Fruit fly (Drosophila melanogaster) whole organism, prepupa: ENCODE measurements around the gene JMJD5.

Experiments
- Blimp-1 ChIP-seq: fragments of 200-800 bp; sonication (Bioruptor generic); optimal IDR thresholded peaks from 3 replicates; lab custom pipeline; 2017; ENCODE audit warnings: missing biosample characterization, missing genetic modification characterization, mild to moderate bottlenecking, moderate library complexity, missing genetic modification reagents
- CG10631 ChIP-seq: fragments of 200-800 bp; sonication (Bioruptor generic); optimal IDR thresholded peaks from 2 replicates; lab custom pipeline; 2016; ENCODE audit warnings: missing biosample characterization, missing genetic modification characterization
- CG10669 ChIP-seq: fragments of 200-800 bp; sonication (Bioruptor generic); optimal IDR thresholded peaks from 3 replicates; lab custom pipeline; 2018; ENCODE audit warnings: missing biosample characterization, mild to moderate bottlenecking, missing genetic modification characterization, moderate library complexity
- CG11294 ChIP-seq: fragments of 200-800 bp; sonication (Bioruptor generic); IDR thresholded peaks from 2 replicates; pipeline ENCODE4 v1.3.6; 2022; ENCODE audit warnings: missing biosample characterization, missing genetic modification characterization
- CG11762 ChIP-seq: fragments of 200-800 bp; sonication (Bioruptor generic); optimal IDR thresholded peaks from 3 replicates; lab custom pipeline; 2016; ENCODE audit warnings: missing biosample characterization, missing genetic modification characterization; ENCODE audit not compliant: insufficient read depth
- CG15336 ChIP-seq: fragments of 200-800 bp; sonication (Bioruptor generic); IDR thresholded peaks from 2 replicates; pipeline ENCODE4 v1.3.6; 2022; ENCODE audit warnings: missing biosample characterization, missing genetic modification characterization
- CG1621 ChIP-seq: fragments of 200-800 bp; sonication (Bioruptor generic); optimal IDR thresholded peaks from 3 replicates; lab custom pipeline; 2018; ENCODE audit warnings: missing biosample characterization, mild to moderate bottlenecking, missing genetic modification characterization
- CG16779 ChIP-seq: fragments of 200-800 bp; sonication (Bioruptor generic); optimal IDR thresholded peaks from 3 replicates; lab custom pipeline; 2017; ENCODE audit warnings: missing biosample characterization, mild to moderate bottlenecking, missing genetic modification characterization
- CG31627 ChIP-seq: fragments of 200-800 bp; sonication (Bioruptor generic); optimal IDR thresholded peaks from 3 replicates; lab custom pipeline; 2016; ENCODE audit warnings: missing biosample characterization, missing genetic modification characterization
- CG32006 ChIP-seq: fragments of 200-800 bp; sonication (Bioruptor generic); optimal IDR thresholded peaks from 3 replicates; lab custom pipeline; 2017; ENCODE audit warnings: missing biosample characterization, mild to moderate bottlenecking, missing genetic modification characterization
- CG34406 ChIP-seq: fragments of 200-800 bp; sonication (Bioruptor generic); optimal IDR thresholded peaks from 3 replicates; lab custom pipeline; 2016; ENCODE audit warnings: missing biosample characterization, missing genetic modification characterization
- CG3919 ChIP-seq: fragments of 200-800 bp; sonication (Bioruptor generic); optimal IDR thresholded peaks from 3 replicates; lab custom pipeline; 2016; ENCODE audit warnings: missing biosample characterization, missing genetic modification characterization
- CG4318 ChIP-seq: fragments of 200-800 bp; sonication (Bioruptor generic); optimal IDR thresholded peaks from 3 replicates; lab custom pipeline; 2017; ENCODE audit warnings: missing biosample characterization, mild to moderate bottlenecking, missing genetic modification characterization
- CG6163 ChIP-seq: fragments of 200-800 bp; sonication (Bioruptor generic); IDR thresholded peaks from 3 replicates; pipeline ENCODE4 v1.3.6; 2022; ENCODE audit warnings: missing biosample characterization, missing genetic modification characterization
- CG6276 ChIP-seq: fragments of 200-800 bp; sonication (Bioruptor generic); optimal IDR thresholded peaks from 2 replicates; lab custom pipeline; 2017; ENCODE audit warnings: missing biosample characterization, mild to moderate bottlenecking, missing genetic modification characterization
- CG6792 ChIP-seq: fragments of 200-800 bp; sonication (Bioruptor generic); optimal IDR thresholded peaks from 3 replicates; lab custom pipeline; 2016; ENCODE audit warnings: missing biosample characterization, missing genetic modification characterization
- CG6808 ChIP-seq: fragments of 200-800 bp; sonication (Bioruptor generic); optimal IDR thresholded peaks from 3 replicates; lab custom pipeline; 2017; ENCODE audit warnings: missing biosample characterization, missing genetic modification characterization, mild to moderate bottlenecking, moderate library complexity, missing genetic modification reagents
- CG8119 ChIP-seq: fragments of 200-800 bp; sonication (Bioruptor generic); IDR thresholded peaks from 3 replicates; pipeline ENCODE4 v1.3.6; 2022; ENCODE audit warnings: missing biosample characterization, missing genetic modification characterization
- CG9139 ChIP-seq: fragments of 200-800 bp; sonication (Bioruptor generic); optimal IDR thresholded peaks from 3 replicates; lab custom pipeline; 2017; ENCODE audit warnings: missing biosample characterization, mild to moderate bottlenecking, missing genetic modification characterization
- Eip75B ChIP-seq: fragments of 200-800 bp; sonication (Bioruptor generic); optimal IDR thresholded peaks from 3 replicates; lab custom pipeline; 2016; ENCODE audit warnings: missing biosample characterization, missing genetic modification characterization
- Eip78C ChIP-seq: fragments of 200-800 bp; sonication (Bioruptor generic); peaks from one replicate; lab custom pipeline; 2016; ENCODE audit warnings: missing biosample characterization, missing genetic modification characterization
- Eip93F ChIP-seq: fragments of 200-800 bp; sonication (Bioruptor generic); optimal IDR thresholded peaks from 2 replicates; lab custom pipeline; 2016; ENCODE audit warnings: missing biosample characterization, mild to moderate bottlenecking, missing genetic modification characterization
- Ets21C ChIP-seq: fragments of 200-800 bp; sonication (Bioruptor generic); optimal IDR thresholded peaks from 3 replicates; lab custom pipeline; 2016; ENCODE audit warnings: missing biosample characterization, missing genetic modification characterization
- Ets96B ChIP-seq: fragments of 200-800 bp; optimal IDR thresholded peaks from 2 replicates; lab custom pipeline; 2019; ENCODE audit warnings: missing biosample characterization, mild to moderate bottlenecking, missing genetic modification characterization, moderate library complexity
- Met ChIP-seq: fragments of 200-800 bp; sonication (Bioruptor generic); optimal IDR thresholded peaks from 3 replicates; lab custom pipeline; 2016; ENCODE audit warnings: missing biosample characterization, missing genetic modification characterization
- OdsH ChIP-seq: fragments of 200-800 bp; sonication (Bioruptor generic); optimal IDR thresholded peaks from 3 replicates; lab custom pipeline; 2016; ENCODE audit warnings: missing biosample characterization, missing genetic modification characterization
- Smox ChIP-seq: fragments of 200-800 bp; sonication (Bioruptor generic); optimal IDR thresholded peaks from 3 replicates; lab custom pipeline; 2016; ENCODE audit warnings: missing biosample characterization, missing genetic modification characterization
- Sox102F ChIP-seq: fragments of 200-800 bp; sonication (Bioruptor generic); optimal IDR thresholded peaks from 2 replicates; lab custom pipeline; 2016; ENCODE audit warnings: missing biosample characterization, mild to moderate bottlenecking, missing genetic modification characterization
- Sox14 ChIP-seq: fragments of 200-800 bp; sonication (Bioruptor generic); optimal IDR thresholded peaks from 3 replicates; lab custom pipeline; 2016; ENCODE audit warnings: missing biosample characterization, missing genetic modification characterization
- achi ChIP-seq: fragments of 200-800 bp; sonication (Bioruptor generic); optimal IDR thresholded peaks from 3 replicates; lab custom pipeline; 2016; ENCODE audit warnings: missing biosample characterization, missing genetic modification characterization
- acj6 ChIP-seq: fragments of 200-800 bp; sonication (Bioruptor generic); optimal IDR thresholded peaks from 3 replicates; lab custom pipeline; 2016; ENCODE audit warnings: missing biosample characterization, missing genetic modification characterization
- cyc ChIP-seq: fragments of 200-800 bp; sonication (Bioruptor generic); optimal IDR thresholded peaks from 3 replicates; lab custom pipeline; 2016; ENCODE audit warnings: missing biosample characterization, missing genetic modification characterization
- eg ChIP-seq: fragments of 200-800 bp; sonication (Bioruptor generic); IDR thresholded peaks from 3 replicates; pipeline ENCODE4 v1.3.6; 2022; ENCODE audit warnings: missing biosample characterization, missing genetic modification characterization
- esn ChIP-seq: fragments of 200-800 bp; sonication (Bioruptor generic); optimal IDR thresholded peaks from 2 replicates; lab custom pipeline; 2016; ENCODE audit warnings: missing biosample characterization, mild to moderate bottlenecking, missing genetic modification characterization, moderate library complexity
- fd59A ChIP-seq: fragments of 200-800 bp; sonication (Bioruptor generic); optimal IDR thresholded peaks from 2 replicates; lab custom pipeline; 2017; ENCODE audit warnings: missing biosample characterization, mild to moderate bottlenecking, missing genetic modification characterization, missing genetic modification reagents
- fd85E ChIP-seq: fragments of 200-800 bp; sonication (Bioruptor generic); optimal IDR thresholded peaks from 3 replicates; lab custom pipeline; 2016; ENCODE audit warnings: missing biosample characterization, missing genetic modification characterization
- fkh ChIP-seq: fragments of 200-800 bp; sonication (Bioruptor generic); optimal IDR thresholded peaks from 3 replicates; lab custom pipeline; 2017; ENCODE audit warnings: missing biosample characterization, mild to moderate bottlenecking, missing genetic modification characterization, moderate library complexity
- lz ChIP-seq: fragments of 200-800 bp; sonication (Bioruptor generic); optimal IDR thresholded peaks from 3 replicates; lab custom pipeline; 2016; ENCODE audit warnings: missing biosample characterization, missing genetic modification characterization
- net ChIP-seq: fragments of 200-800 bp; sonication (Bioruptor generic); optimal IDR thresholded peaks from 3 replicates; lab custom pipeline; 2016; ENCODE audit warnings: missing biosample characterization, missing genetic modification characterization
- pdm3 ChIP-seq: fragments of 200-800 bp; sonication (Bioruptor generic); optimal IDR thresholded peaks from 3 replicates; lab custom pipeline; 2016; ENCODE audit warnings: missing biosample characterization, missing genetic modification characterization
- svp ChIP-seq: fragments of 200-800 bp; sonication (Bioruptor generic); peaks from one replicate; lab custom pipeline; 2016; ENCODE audit warnings: missing biosample characterization, missing genetic modification characterization
- topi ChIP-seq: fragments of 200-800 bp; sonication (Bioruptor generic); optimal IDR thresholded peaks from 3 replicates; lab custom pipeline; 2016; ENCODE audit warnings: missing biosample characterization, missing genetic modification characterization
- vri ChIP-seq: fragments of 200-800 bp; sonication (Bioruptor generic); optimal IDR thresholded peaks from 3 replicates; lab custom pipeline; 2016; ENCODE audit warnings: missing biosample characterization, mild to moderate bottlenecking, missing genetic modification characterization

Gene JMJD5

dm6 chr3L:857063-858015 lies 16.2 kb upstream of the JMJD5 start, which contains the start of gene dpr20 (continued):
- TF ChIP-seq Ets21C (peak; percentile 37), CG3919 (peak; percentile 87), CG6808 (GFP tag; lab: Kevin White, UChicago) (peak; percentile 65), vri (GFP tag; lab: Kevin White, UChicago) (no peak), CG8119 (peak; percentile 76), Sox14 (peak; percentile 78), CG10631 (peak; percentile 65), topi (peak; percentile 75), pdm3 (GFP tag; lab: Kevin White, UChicago) (peak; percentile 76), Sox102F (GFP tag; lab: Kevin White, UChicago) (peak; percentile 58), fd85E (GFP tag; lab: Kevin White, UChicago) (peak; percentile 14), CG9139 (GFP tag; lab: Kevin White, UChicago) (peak; percentile 53), acj6 (peak; percentile 69), CG16779 (tag; lab: Kevin White, UChicago) (peak; percentile 32), fkh (GFP tag; lab: Kevin White, UChicago) (peak; percentile 8), Met (peak; percentile 65), Blimp-1 (GFP tag; lab: Kevin White, UChicago) (no peak), CG10669 (GFP tag; lab: Kevin White, UChicago) (peak; percentile 80), fd59A (GFP tag; lab: Kevin White, UChicago) (peak; percentile 50), cyc (GFP tag; lab: Kevin White, UChicago) (peak; percentile 79), CG31627 (GFP tag; lab: Kevin White, UChicago) (peak; percentile 64), Ets96B (peak; percentile 79), CG34406 (peak; percentile 44), Smox (GFP tag; lab: Kevin White, UChicago) (peak; percentile 51), Eip75B (GFP tag; lab: Kevin White, UChicago) (peak; percentile 64), svp (peak; percentile 71), OdsH (peak; percentile 77), CG1621 (tag; lab: Kevin White, UChicago) (peak; percentile 74), net (GFP tag; lab: Kevin White, UChicago) (peak; percentile 71), Eip93F (no peak), esn (GFP tag; lab: Kevin White, UChicago) (peak; percentile 66), CG6163 (GFP tag; lab: Robert Waterston, UW) (peak; percentile 91), CG11762 (GFP tag; lab: Kevin White, UChicago) (peak; percentile 67), Eip78C (GFP tag; lab: Kevin White, UChicago) (peak; percentile 95), CG6792 (GFP tag; lab: Kevin White, UChicago) (peak; percentile 59), CG11294 (GFP tag; lab: Robert Waterston, UW) (peak; percentile 93), lz (GFP tag; lab: Kevin White, UChicago) (peak; percentile 61), CG4318 (GFP tag; lab: Kevin White, UChicago) (peak; percentile 61), achi (GFP tag; lab: Kevin White, UChicago) (peak; percentile 78)

DNA sequence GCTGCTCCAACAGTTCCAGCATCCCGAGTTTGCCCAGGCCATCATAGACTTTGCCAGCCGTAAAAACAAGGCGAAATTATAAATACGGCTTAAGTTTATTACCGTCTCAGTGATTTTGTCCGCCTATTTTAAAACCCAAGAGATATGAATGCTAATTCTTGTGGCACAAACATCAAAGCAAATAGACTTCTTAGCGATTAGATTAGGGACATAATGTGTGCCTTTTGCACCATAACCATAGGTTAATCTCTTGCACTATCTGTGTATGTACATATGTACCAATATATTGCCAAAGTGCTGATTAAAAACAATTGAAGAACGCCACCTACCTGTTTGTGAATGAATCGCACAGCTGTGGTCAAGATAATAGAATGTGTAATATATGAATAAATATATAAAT lies 11.1 kb upstream of the JMJD5 start:
- TF ChIP-seq CG32006 (GFP tag; lab: Kevin White, UChicago) (no peak), CG1621 (tag; lab: Kevin White, UChicago) (no peak), CG15336 (GFP tag; lab: Robert Waterston, UW) (no peak), CG9139 (GFP tag; lab: Kevin White, UChicago) (no peak), svp (peak; percentile 3), fd85E (GFP tag; lab: Kevin White, UChicago) (no peak), eg (GFP tag; lab: Robert Waterston, UW) (no peak), CG6276 (GFP tag; lab: Kevin White, UChicago) (no peak)
